Fruit fly (Drosophila melanogaster): ENCODE data around the gene CG9663.

CG9663 gene

DNA sequence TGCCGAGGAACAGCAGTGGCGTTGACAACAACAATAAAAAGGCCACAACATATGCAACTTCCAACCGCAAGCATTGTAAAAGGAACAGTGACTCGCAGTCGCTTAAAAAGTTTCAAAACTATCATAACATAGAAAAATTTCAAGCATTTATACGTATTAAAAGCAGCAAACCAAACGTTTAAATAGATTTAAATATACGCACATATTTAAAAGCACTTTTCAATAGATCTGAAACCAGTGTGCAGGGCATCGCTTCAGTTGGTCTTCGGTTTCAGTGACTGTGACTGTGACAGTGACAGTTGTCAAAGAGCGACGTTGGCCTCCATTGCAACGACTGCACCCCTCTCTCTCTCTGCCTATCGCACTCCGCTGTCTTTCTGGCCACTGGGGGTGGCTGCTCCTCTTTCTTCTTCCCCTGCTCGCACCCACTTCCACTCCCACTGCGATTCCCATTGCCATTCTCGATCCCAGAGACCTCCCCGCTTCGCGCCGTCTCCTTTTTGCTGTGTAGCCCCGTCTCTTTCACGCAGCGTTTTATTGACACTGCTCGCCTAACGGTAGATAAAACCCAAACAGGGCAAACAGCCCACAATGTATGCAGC is 45.3 kb upstream of the CG9663 start (continued):
- TF ChIP-seq CG11762 (GFP tag; optimal IDR thresholded peaks at IDR 0.05; ENCODE audit: insufficient read depth), result peak; percentile 93
- TF ChIP-seq pdm3 (GFP tag; optimal IDR thresholded peaks at IDR 0.05), result peak; percentile 97
- peak; percentile 94 for TF ChIP-seq CG10669 (GFP tag; optimal IDR thresholded peaks at IDR 0.05)
- TF ChIP-seq CG6792 (GFP tag; optimal IDR thresholded peaks at IDR 0.05), result peak; percentile 95
- peak; percentile 93 for TF ChIP-seq CG15336 (GFP tag; IDR thresholded peaks at IDR 0.05)
- peak; percentile 98 for TF ChIP-seq Eip78C (GFP tag)
- peak; percentile 94 for TF ChIP-seq CG10631 (GFP tag; optimal IDR thresholded peaks at IDR 0.05)
- TF ChIP-seq achi (GFP tag; optimal IDR thresholded peaks at IDR 0.05), result peak; percentile 95
- TF ChIP-seq svp (GFP tag), result peak; percentile 97
- peak; percentile 92 for TF ChIP-seq net (GFP tag; optimal IDR thresholded peaks at IDR 0.05)
- peak; percentile 92 for TF ChIP-seq Ets21C (GFP tag; optimal IDR thresholded peaks at IDR 0.05)
- peak; percentile 87 for TF ChIP-seq Sox15 (GFP tag; optimal IDR thresholded peaks at IDR 0.05)
- peak; percentile 91 for TF ChIP-seq Hr39 (GFP tag; optimal IDR thresholded peaks at IDR 0.05)
- no peak for TF ChIP-seq Eip93F (GFP tag; optimal IDR thresholded peaks at IDR 0.05)
- TF ChIP-seq dac (GFP tag; optimal IDR thresholded peaks at IDR 0.05), result peak; percentile 90
- TF ChIP-seq cyc (GFP tag; optimal IDR thresholded peaks at IDR 0.05), result peak; percentile 80
- peak; percentile 69 for TF ChIP-seq Blimp-1 (GFP tag; optimal IDR thresholded peaks at IDR 0.05)
- peak; percentile 93 for TF ChIP-seq CG3919 (GFP tag; optimal IDR thresholded peaks at IDR 0.05)
- peak; percentile 94 for TF ChIP-seq Hr4 (GFP tag; optimal IDR thresholded peaks at IDR 0.05)
- TF ChIP-seq fd59A (GFP tag; optimal IDR thresholded peaks at IDR 0.05), result peak; percentile 89
- peak; percentile 91 for TF ChIP-seq lz (GFP tag; optimal IDR thresholded peaks at IDR 0.05)

DNA sequence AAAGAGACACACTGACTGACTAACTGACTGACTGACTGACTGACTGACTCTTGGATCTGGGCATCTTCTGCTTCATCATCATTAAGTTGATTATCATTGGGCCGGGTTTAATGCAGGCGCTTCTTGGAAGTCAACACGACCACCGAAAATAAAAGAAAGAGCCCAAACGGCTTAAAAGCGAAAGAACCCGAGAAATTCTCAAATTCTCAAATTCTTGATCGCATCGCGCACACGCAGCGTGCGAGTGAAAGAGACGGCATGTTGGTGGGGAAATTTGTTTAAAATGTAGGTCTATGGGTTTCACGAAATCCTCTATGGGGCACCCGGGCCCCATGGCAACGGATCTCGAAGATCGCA is 43.5 kb upstream of the CG9663 start:
- TF ChIP-seq ss (GFP tag; optimal IDR thresholded peaks at IDR 0.05) (no peak), svp (GFP tag) (peak; percentile 74), lz (GFP tag; optimal IDR thresholded peaks at IDR 0.05) (no peak)

DNA sequence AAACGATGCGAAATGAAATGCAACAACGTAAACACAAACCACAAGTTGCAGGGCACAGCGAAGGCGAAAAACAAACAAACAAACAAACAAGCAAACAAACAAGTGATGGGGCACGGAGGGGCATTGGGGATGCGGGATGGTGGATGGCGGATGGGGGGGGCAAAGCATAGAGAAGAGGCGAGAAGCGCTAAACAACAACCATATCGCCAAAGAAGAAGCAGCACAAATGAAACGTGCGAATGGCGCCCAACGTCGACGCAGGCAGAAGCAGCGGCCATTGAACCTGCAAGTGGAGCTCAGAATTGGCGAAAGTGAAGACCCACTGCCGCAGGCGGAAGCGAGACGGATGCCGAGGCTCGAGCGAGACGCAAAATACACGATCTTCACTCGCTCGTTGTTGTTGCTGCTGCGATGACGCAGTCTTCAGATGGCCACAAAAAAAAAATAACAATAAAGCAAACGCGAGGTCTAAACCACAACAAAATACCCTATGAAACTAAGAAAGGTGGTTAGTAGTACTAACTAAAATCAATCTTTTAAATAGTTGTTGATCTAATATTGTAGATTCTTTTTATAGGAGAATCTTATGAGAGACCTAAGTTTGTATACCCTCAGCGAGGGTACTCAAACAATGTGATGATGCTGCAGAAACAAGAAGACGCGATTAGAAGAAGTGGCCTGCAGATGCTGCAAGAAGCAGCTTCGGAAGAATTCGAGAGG is 43.0 kb upstream of the CG9663 start:
- TF ChIP-seq Sox14 (GFP tag; optimal IDR thresholded peaks at IDR 0.05) (peak; percentile 92), fkh (GFP tag; optimal IDR thresholded peaks at IDR 0.05) (peak; percentile 62), fd85E (GFP tag; optimal IDR thresholded peaks at IDR 0.05) (peak; percentile 60), pdm3 (GFP tag; optimal IDR thresholded peaks at IDR 0.05) (peak; percentile 84), CG6854 (GFP tag; optimal IDR thresholded peaks at IDR 0.05) (peak; percentile 32), Ets21C (GFP tag; optimal IDR thresholded peaks at IDR 0.05) (peak; percentile 80), vri (GFP tag; optimal IDR thresholded peaks at IDR 0.05) (peak; percentile 89), topi (GFP tag; optimal IDR thresholded peaks at IDR 0.05) (peak; percentile 90), CG6163 (GFP tag; IDR thresholded peaks at IDR 0.05) (peak; percentile 90), Blimp-1 (GFP tag; optimal IDR thresholded peaks at IDR 0.05) (peak; percentile 98), OdsH (GFP tag; optimal IDR thresholded peaks at IDR 0.05) (peak; percentile 83), Ets96B (tag; optimal IDR thresholded peaks at IDR 0.05) (peak; percentile 79), CG1621 (tag; optimal IDR thresholded peaks at IDR 0.05) (peak; percentile 41), esn (GFP tag; optimal IDR thresholded peaks at IDR 0.05) (peak; percentile 93), CG11294 (GFP tag; IDR thresholded peaks at IDR 0.05) (peak; percentile 41; the same call in 1 of the 2 replicates), Sox15 (GFP tag; optimal IDR thresholded peaks at IDR 0.05) (peak; percentile 46), salr (GFP tag; optimal IDR thresholded peaks at IDR 0.05) (peak; percentile 41 to 81), dac (GFP tag; optimal IDR thresholded peaks at IDR 0.05) (peak; percentile 42), CG9139 (GFP tag; optimal IDR thresholded peaks at IDR 0.05) (peak; percentile 32), Sox102F (GFP tag; optimal IDR thresholded peaks at IDR 0.05) (peak; percentile 91), eg (GFP tag; IDR thresholded peaks at IDR 0.05) (peak; percentile 82), CG3032 (tag; optimal IDR thresholded peaks at IDR 0.05) (peak; percentile 73), svp (GFP tag) (peak; percentile 96), CG4318 (GFP tag; optimal IDR thresholded peaks at IDR 0.05) (peak; percentile 9), CG32006 (GFP tag; optimal IDR thresholded peaks at IDR 0.05) (peak; percentile 84), lz (GFP tag; optimal IDR thresholded peaks at IDR 0.05) (peak; percentile 90), CG15336 (GFP tag; IDR thresholded peaks at IDR 0.05) (peak; percentile 81), fd59A (GFP tag; optimal IDR thresholded peaks at IDR 0.05) (peak; percentile 58), CG10669 (GFP tag; optimal IDR thresholded peaks at IDR 0.05) (peak; percentile 75), cyc (GFP tag; optimal IDR thresholded peaks at IDR 0.05) (peak; percentile 91), CG31627 (GFP tag; optimal IDR thresholded peaks at IDR 0.05) (peak; percentile 91), achi (GFP tag; optimal IDR thresholded peaks at IDR 0.05) (peak; percentile 78), Hr38 (GFP tag; optimal IDR thresholded peaks at IDR 0.05) (no peak), CG3919 (GFP tag; optimal IDR thresholded peaks at IDR 0.05) (peak; percentile 88), Met (GFP tag; optimal IDR thresholded peaks at IDR 0.05) (peak; percentile 93)

Measured in whole organism, prepupa.